Worm (Caenorhabditis elegans): Measurements from ENCODE around the gene F01D5.6.

DNA sequence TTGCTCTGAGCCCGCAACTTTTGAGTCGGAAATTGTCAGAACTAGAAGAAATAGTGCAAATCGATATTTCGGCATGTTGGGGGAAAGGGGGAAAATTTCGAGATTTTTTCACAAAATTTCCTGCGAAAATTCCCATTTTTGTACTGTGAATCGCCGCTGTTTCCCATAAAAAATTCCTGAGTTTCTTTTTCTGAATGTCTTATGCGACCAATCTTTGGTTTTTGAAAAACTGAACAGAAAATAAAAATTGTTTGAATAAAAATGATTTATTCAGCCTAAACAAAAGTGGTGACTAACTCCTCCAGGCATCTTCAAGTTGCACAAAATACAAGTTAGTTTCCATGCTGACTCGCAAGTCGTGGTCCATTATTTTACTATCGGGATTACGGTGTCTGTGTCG is 40.1 kb upstream of the F01D5.6 start, which contains the start of gene W07G1.7:
- TF ChIP-seq ztf-11 (tag; optimal IDR thresholded peaks at IDR 0.05), result no peak
- TF ChIP-seq lin-1 (GFP tag; IDR thresholded peaks at IDR 0.05), result no peak
- no peak for TF ChIP-seq egl-27 (tag; optimal IDR thresholded peaks at IDR 0.05)
- TF ChIP-seq R02D3.7 (tag; optimal IDR thresholded peaks at IDR 0.05), result no peak
- no peak for TF ChIP-seq fos-1 (tag; optimal IDR thresholded peaks at IDR 0.05)
- TF ChIP-seq ama-1 (optimal IDR thresholded peaks at IDR 0.05), result no peak
- no peak for TF ChIP-seq nhr-42 (GFP tag; IDR thresholded peaks at IDR 0.05)
- TF ChIP-seq lin-15B (tag; optimal IDR thresholded peaks at IDR 0.05), result no peak
- no peak for TF ChIP-seq nhr-76 (tag; optimal IDR thresholded peaks at IDR 0.05)
- no peak for TF ChIP-seq daf-16 (GFP tag; optimal IDR thresholded peaks at IDR 0.05)
- no peak for TF ChIP-seq daf-16 (tag; optimal IDR thresholded peaks at IDR 0.05)
- TF ChIP-seq dmd-8 (GFP tag; IDR thresholded peaks at IDR 0.05), result no peak
- TF ChIP-seq jun-1 (tag; optimal IDR thresholded peaks at IDR 0.05), result no peak

Data from whole organism, L4 larva.